Worm (Caenorhabditis elegans): ENCODE data around the gene fsn-1.

fsn-1 gene

DNA sequence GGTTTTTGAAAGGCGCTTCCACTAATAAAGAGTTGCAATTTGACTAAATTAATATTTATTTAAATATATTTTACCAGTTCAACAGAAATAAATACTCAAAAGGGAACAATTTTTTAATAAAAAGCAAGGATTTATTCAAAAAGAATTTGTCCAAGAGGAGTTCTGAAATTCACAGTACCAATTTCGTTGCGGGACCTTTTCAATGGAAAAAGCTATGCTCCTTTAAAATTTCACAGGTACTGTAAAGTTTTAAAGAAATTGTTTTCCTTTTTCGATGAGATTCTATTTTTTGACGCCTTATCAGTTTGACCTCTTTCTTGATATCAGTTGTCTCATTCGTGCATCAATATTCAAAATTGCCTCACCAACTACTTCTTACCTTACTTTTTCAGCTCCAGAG is 36.9 kb upstream of the fsn-1 start, which contains the start of gene tag-340:
Gene tag-340 (plus strand): TSS at position 249 of the 400 bp plus-strand sequence.
- TF ChIP-seq skn-1 (tag; optimal IDR thresholded peaks at IDR 0.05) (no peak), fos-1 (tag; optimal IDR thresholded peaks at IDR 0.05) (peak; percentile 28)

DNA sequence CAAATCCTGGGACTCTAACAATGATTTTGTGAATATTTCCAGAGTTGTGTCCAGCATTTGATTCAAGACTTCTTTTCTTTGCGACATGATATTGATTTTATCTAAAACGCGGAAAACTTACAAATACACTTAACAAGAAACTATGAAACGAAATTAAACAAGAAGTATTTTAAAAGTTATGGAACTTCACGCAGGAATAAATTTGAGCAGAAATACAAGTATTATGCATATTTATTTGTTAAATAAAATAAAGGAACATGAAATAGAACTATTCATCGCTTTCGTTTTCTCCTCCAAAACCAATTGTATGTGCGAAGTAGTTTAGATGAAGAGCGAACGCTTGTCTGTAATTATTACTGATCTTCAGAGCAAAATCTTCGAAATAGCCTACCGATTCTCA is 33.3 kb upstream of the fsn-1 start, which contains the start of gene kbp-2:
Gene kbp-2 (minus strand): TSS at position 101 of the 400 bp plus-strand sequence.
- TF ChIP-seq sma-9 (GFP tag; optimal IDR thresholded peaks at IDR 0.05) = no peak
- no peak for TF ChIP-seq sma-9 (tag; optimal IDR thresholded peaks at IDR 0.05)
- TF ChIP-seq nhr-23 (tag; optimal IDR thresholded peaks at IDR 0.05) = no peak
- TF ChIP-seq nhr-25 (tag; optimal IDR thresholded peaks at IDR 0.05) = no peak

ce11 chrIII:4905405-4905804 is 31.7 kb upstream of the fsn-1 start, which contains the start of gene F26F4.8:
TSS of gene F26F4.8 (minus strand) at chrIII:4905473.
- TF ChIP-seq nhr-10 (tag; optimal IDR thresholded peaks at IDR 0.05) = no peak
- TF ChIP-seq nhr-129 (tag; optimal IDR thresholded peaks at IDR 0.05) = peak; percentile 16
- peak; percentile 21 for TF ChIP-seq unc-55 (GFP tag; optimal IDR thresholded peaks at IDR 0.05)
- TF ChIP-seq fos-1 (tag; optimal IDR thresholded peaks at IDR 0.05) = peak; percentile 36
- TF ChIP-seq F13H6.1 (tag; optimal IDR thresholded peaks at IDR 0.05) = peak; percentile 28
- TF ChIP-seq gmeb-1 (tag; optimal IDR thresholded peaks at IDR 0.05) = peak; percentile 17
- no peak for TF ChIP-seq sem-4 (tag; optimal IDR thresholded peaks at IDR 0.05)
- peak in 1 of 2 experiments; percentile 41 for TF ChIP-seq lsy-2 (tag; optimal IDR thresholded peaks at IDR 0.05)
- peak; percentile 55 for TF ChIP-seq C34F6.9 (tag; optimal IDR thresholded peaks at IDR 0.05)

DNA sequence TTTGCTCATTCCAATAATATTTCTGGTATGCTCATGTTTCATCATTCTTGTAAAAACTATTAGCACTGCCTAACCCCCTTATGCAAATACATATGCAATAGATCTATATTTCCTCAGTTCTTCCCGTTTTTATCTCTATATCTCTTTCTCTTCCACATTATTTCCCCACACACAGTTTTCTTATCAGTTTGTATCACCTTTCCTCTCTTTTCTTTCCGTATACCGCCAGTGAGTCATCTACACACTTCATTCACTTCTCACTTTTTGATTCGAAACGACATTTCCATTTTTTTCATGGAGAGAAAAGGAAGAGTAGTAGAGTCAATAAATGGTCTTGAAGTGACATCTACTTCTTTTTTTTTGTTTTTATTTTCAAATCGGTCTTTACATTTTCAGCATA is 30.8 kb upstream of the fsn-1 start:
- TF ChIP-seq fos-1 (tag; optimal IDR thresholded peaks at IDR 0.05) = peak; percentile 99
- TF ChIP-seq Y55F3AM.14 (GFP tag; optimal IDR thresholded peaks at IDR 0.05) = no peak
- peak; percentile 20 for TF ChIP-seq gmeb-1 (tag; optimal IDR thresholded peaks at IDR 0.05)

ce11 chrIII:4906896-4907295 is 30.2 kb upstream of the fsn-1 start, which contains the start of gene rom-1:
TSS of gene rom-1 (plus strand) at chrIII:4907196.
- TF ChIP-seq nhr-11 (tag; optimal IDR thresholded peaks at IDR 0.05) (no peak), ZK546.5 (tag; optimal IDR thresholded peaks at IDR 0.05) (no peak), F13H6.1 (tag; optimal IDR thresholded peaks at IDR 0.05) (no peak), unc-39 (tag; optimal IDR thresholded peaks at IDR 0.05) (no peak), zag-1 (tag; optimal IDR thresholded peaks at IDR 0.05) (no peak), mdl-1 (tag; optimal IDR thresholded peaks at IDR 0.05) (no peak), sem-4 (tag; optimal IDR thresholded peaks at IDR 0.05) (no peak), peb-1 (tag; optimal IDR thresholded peaks at IDR 0.05) (no peak), nhr-25 (tag; optimal IDR thresholded peaks at IDR 0.05) (no peak), lin-13 (GFP tag; optimal IDR thresholded peaks at IDR 0.05) (no peak), nhr-129 (tag; optimal IDR thresholded peaks at IDR 0.05) (no peak)

- TF ChIP-seq sma-3 (GFP tag; optimal IDR thresholded peaks at IDR 0.05) = no peak
- no peak for TF ChIP-seq nhr-6 (tag; optimal IDR thresholded peaks at IDR 0.05)
- TF ChIP-seq R02D3.7 (tag; optimal IDR thresholded peaks at IDR 0.05) = no peak
- no peak for TF ChIP-seq zag-1 (tag; optimal IDR thresholded peaks at IDR 0.05)
- no peak for TF ChIP-seq nhr-12 (tag; optimal IDR thresholded peaks at IDR 0.05)
- no peak for TF ChIP-seq ztf-1 (GFP tag; conservative IDR thresholded peaks at IDR 0.05)
- TF ChIP-seq snpc-4 (tag; optimal IDR thresholded peaks at IDR 0.05) = no peak
- no peak for TF ChIP-seq unc-39 (tag; optimal IDR thresholded peaks at IDR 0.05)
Observed at ce11 chrIII:4909938-4910337, 27.2 kb upstream of the fsn-1 start, which contains the start of gene F26F4.12. TSS of gene F26F4.12 (minus strand) at chrIII:4910038.

- TF ChIP-seq crh-2 (tag; optimal IDR thresholded peaks at IDR 0.05) (no peak), lin-11 (tag; optimal IDR thresholded peaks at IDR 0.05) (no peak), elt-3 (tag; optimal IDR thresholded peaks at IDR 0.05) (no peak), ceh-82 (tag; optimal IDR thresholded peaks at IDR 0.05) (no peak), fos-1 (tag; optimal IDR thresholded peaks at IDR 0.05) (no peak), nhr-6 (tag; optimal IDR thresholded peaks at IDR 0.05) (no peak), unc-55 (GFP tag; optimal IDR thresholded peaks at IDR 0.05) (no peak), nhr-129 (tag; optimal IDR thresholded peaks at IDR 0.05) (no peak), ztf-1 (GFP tag; conservative IDR thresholded peaks at IDR 0.05) (no peak), nhr-25 (tag; optimal IDR thresholded peaks at IDR 0.05) (no peak), lin-13 (GFP tag; optimal IDR thresholded peaks at IDR 0.05) (no peak), nhr-237 (tag; optimal IDR thresholded peaks at IDR 0.05) (no peak)
Observed at ce11 chrIII:4910956-4911355, 26.2 kb upstream of the fsn-1 start, which contains the start of gene F26F4.2. TSS of gene F26F4.2 (plus strand) at chrIII:4911256.
